Worm (Caenorhabditis elegans) whole organism, L2 larva: Measurements from ENCODE around the gene pgl-2.

Experiments
- C34F6.9 ChIP-seq: fragments of 150-350 bp; optimal IDR thresholded peaks from 2 replicates; lab custom pipeline; 2014; ENCODE audit warnings: missing biosample characterization, missing genetic modification characterization
- F13H6.1 ChIP-seq: sonication (generic microtip); optimal IDR thresholded peaks from 2 replicates; lab custom pipeline; 2016; ENCODE audit warnings: missing genetic modification characterization, missing compliant biosample characterization
- R02D3.7 ChIP-seq: fragments of 150-350 bp; optimal IDR thresholded peaks from 2 replicates; lab custom pipeline; 2014; ENCODE audit warnings: missing biosample characterization, missing genetic modification characterization
- Y55F3AM.14 ChIP-seq: fragments of 200-800 bp; sonication (Bioruptor generic); optimal IDR thresholded peaks from 2 replicates; lab custom pipeline; 2018; ENCODE audit warnings: mild to moderate bottlenecking, missing genetic modification characterization, missing compliant biosample characterization
- ZK546.5 ChIP-seq: sonication (generic microtip); optimal IDR thresholded peaks from 2 replicates; lab custom pipeline; 2017; ENCODE audit warnings: missing biosample characterization, missing genetic modification characterization
- alr-1 ChIP-seq: fragments of 150-350 bp; optimal IDR thresholded peaks from 2 replicates; lab custom pipeline; 2014; ENCODE audit warnings: missing biosample characterization, missing genetic modification characterization
- aly-2 ChIP-seq: fragments of 150-350 bp; optimal IDR thresholded peaks from 2 replicates; lab custom pipeline; 2014; ENCODE audit warnings: missing biosample characterization, missing genetic modification characterization
- ama-1 ChIP-seq: fragments of 150-350 bp; optimal IDR thresholded peaks from 2 replicates; lab custom pipeline; 2018; ENCODE audit warnings: inconsistent platforms
- blmp-1 ChIP-seq: sonication (generic microtip); optimal IDR thresholded peaks from 2 replicates; lab custom pipeline; 2017; ENCODE audit warnings: missing genetic modification characterization, mild to moderate bottlenecking, missing compliant biosample characterization, antibody characterized with exemption, moderate library complexity; ENCODE audit not compliant: insufficient read depth
- ceh-16 ChIP-seq: fragments of 150-350 bp; optimal IDR thresholded peaks from 2 replicates; lab custom pipeline; 2014; ENCODE audit warnings: missing biosample characterization, missing genetic modification characterization
- ceh-82 ChIP-seq: fragments of 150-350 bp; optimal IDR thresholded peaks from 2 replicates; lab custom pipeline; 2014; ENCODE audit warnings: missing biosample characterization, missing genetic modification characterization
- crh-2 ChIP-seq: sonication (generic microtip); optimal IDR thresholded peaks from 2 replicates; lab custom pipeline; 2017; ENCODE audit warnings: missing biosample characterization, missing genetic modification characterization
- dmd-4 ChIP-seq: sonication (generic microtip); optimal IDR thresholded peaks from 2 replicates; lab custom pipeline; 2017; ENCODE audit warnings: missing biosample characterization, missing genetic modification characterization
- egl-27 ChIP-seq: sonication (generic microtip); optimal IDR thresholded peaks from 3 replicates; lab custom pipeline; 2017; ENCODE audit warnings: missing biosample characterization, missing genetic modification reagents, missing genetic modification characterization
- elt-1 ChIP-seq: fragments of 150-350 bp; optimal IDR thresholded peaks from 2 replicates; lab custom pipeline; 2014; ENCODE audit warnings: missing biosample characterization, missing genetic modification characterization
- elt-3 ChIP-seq: sonication (generic microtip); optimal IDR thresholded peaks from 2 replicates; lab custom pipeline; 2017; ENCODE audit warnings: missing biosample characterization, missing genetic modification characterization
- fos-1 ChIP-seq: fragments of 150-350 bp; optimal IDR thresholded peaks from 2 replicates; lab custom pipeline; 2014; ENCODE audit warnings: missing biosample characterization, missing genetic modification characterization
- gmeb-1 ChIP-seq: fragments of 150-350 bp; optimal IDR thresholded peaks from 2 replicates; lab custom pipeline; 2014; ENCODE audit warnings: missing biosample characterization, missing genetic modification characterization
- lin-11 ChIP-seq: fragments of 150-350 bp; sonication (generic microtip); optimal IDR thresholded peaks from 2 replicates; lab custom pipeline; 2014; ENCODE audit warnings: missing biosample characterization, missing genetic modification characterization, inconsistent platforms, mixed read lengths
- lin-13 ChIP-seq: fragments of 150-350 bp; optimal IDR thresholded peaks from 2 replicates; lab custom pipeline; 2014; ENCODE audit warnings: missing biosample characterization, missing genetic modification reagents, missing genetic modification characterization
- lin-39 ChIP-seq: fragments of 150-350 bp; optimal IDR thresholded peaks from 2 replicates; lab custom pipeline; 2014; ENCODE audit warnings: missing biosample characterization, missing genetic modification reagents, missing genetic modification characterization
- lsy-2 ChIP-seq, 2 experiments: fragments of 150-350 bp in 1 of 2; sonication (generic microtip) in 1 of 2; optimal IDR thresholded peaks; 2 replicates each; lab custom pipeline; 2014 to 2017; ENCODE audit warnings: missing biosample characterization in 2 of 2, missing genetic modification characterization in 2 of 2
- mab-5 ChIP-seq: fragments of 150-350 bp; optimal IDR thresholded peaks from 2 replicates; lab custom pipeline; 2014; ENCODE audit warnings: missing biosample characterization, missing genetic modification characterization
- mbf-1 ChIP-seq: sonication (generic microtip); optimal IDR thresholded peaks from 2 replicates; lab custom pipeline; 2017; ENCODE audit warnings: missing biosample characterization, missing genetic modification characterization
- mdl-1 ChIP-seq, 2 experiments: fragments of 150-350 bp in 1 of 2; sonication (generic microtip) in 1 of 2; optimal IDR thresholded peaks; 2 replicates each; lab custom pipeline; 2017; ENCODE audit warnings: missing biosample characterization in 2 of 2, missing genetic modification characterization in 2 of 2
- nhr-10 ChIP-seq: sonication (generic microtip); optimal IDR thresholded peaks from 2 replicates; lab custom pipeline; 2017; ENCODE audit warnings: missing biosample characterization, missing genetic modification characterization
- nhr-11 ChIP-seq: fragments of 150-350 bp; optimal IDR thresholded peaks from 2 replicates; lab custom pipeline; 2014; ENCODE audit warnings: missing biosample characterization, missing genetic modification characterization
- nhr-12 ChIP-seq: fragments of 150-350 bp; optimal IDR thresholded peaks from 2 replicates; lab custom pipeline; 2014; ENCODE audit warnings: missing biosample characterization, missing genetic modification characterization
- nhr-129 ChIP-seq: fragments of 150-350 bp; optimal IDR thresholded peaks from 2 replicates; lab custom pipeline; 2014; ENCODE audit warnings: missing biosample characterization, missing genetic modification characterization
- nhr-21 ChIP-seq: fragments of 150-350 bp; optimal IDR thresholded peaks from 2 replicates; lab custom pipeline; 2014; ENCODE audit warnings: missing biosample characterization, missing genetic modification characterization
- nhr-23 ChIP-seq: fragments of 150-350 bp; optimal IDR thresholded peaks from 2 replicates; lab custom pipeline; 2014; ENCODE audit warnings: missing biosample characterization, missing genetic modification reagents, missing genetic modification characterization
- nhr-237 ChIP-seq: fragments of 150-350 bp; optimal IDR thresholded peaks from 2 replicates; lab custom pipeline; 2014; ENCODE audit warnings: missing biosample characterization, missing genetic modification characterization
- nhr-25 ChIP-seq: fragments of 150-350 bp; sonication (generic microtip); optimal IDR thresholded peaks from 3 replicates; lab custom pipeline; 2014; ENCODE audit warnings: missing biosample characterization, missing genetic modification characterization
- nhr-6 ChIP-seq: fragments of 150-350 bp; optimal IDR thresholded peaks from 2 replicates; lab custom pipeline; 2014; ENCODE audit warnings: missing biosample characterization, missing genetic modification characterization
- nhr-77 ChIP-seq: fragments of 150-350 bp; optimal IDR thresholded peaks from 2 replicates; lab custom pipeline; 2014; ENCODE audit warnings: missing biosample characterization, missing genetic modification characterization
- peb-1 ChIP-seq: fragments of 150-350 bp; optimal IDR thresholded peaks from 2 replicates; lab custom pipeline; 2014; ENCODE audit warnings: missing biosample characterization, missing genetic modification characterization
- sem-4 ChIP-seq: fragments of 150-350 bp; optimal IDR thresholded peaks from 2 replicates; lab custom pipeline; 2014; ENCODE audit warnings: missing biosample characterization, missing genetic modification reagents, missing genetic modification characterization
- skn-1 ChIP-seq: sonication (generic microtip); optimal IDR thresholded peaks from 2 replicates; lab custom pipeline; 2017; ENCODE audit warnings: missing biosample characterization, missing genetic modification characterization
- sma-3 ChIP-seq: sonication (generic microtip); optimal IDR thresholded peaks from 2 replicates; lab custom pipeline; 2016; ENCODE audit warnings: missing genetic modification reagents, missing genetic modification characterization, missing compliant biosample characterization
- sma-9 ChIP-seq, 2 experiments: fragments of 150-350 bp in 1 of 2; sonication (generic microtip) in 1 of 2; optimal IDR thresholded peaks; 2 replicates each; lab custom pipeline; 2014 to 2016; ENCODE audit warnings: missing genetic modification characterization in 2 of 2, mild to moderate bottlenecking in 1 of 2, missing biosample characterization in 1 of 2, missing compliant biosample characterization in 1 of 2, missing genetic modification reagents in 1 of 2, moderate library complexity in 1 of 2
- snpc-4 ChIP-seq: fragments of 150-350 bp; optimal IDR thresholded peaks from 2 replicates; lab custom pipeline; 2014; ENCODE audit warnings: missing biosample characterization, missing genetic modification characterization
- unc-39 ChIP-seq: fragments of 150-350 bp; optimal IDR thresholded peaks from 2 replicates; lab custom pipeline; 2014; ENCODE audit warnings: missing biosample characterization, missing genetic modification characterization
- unc-55 ChIP-seq: fragments of 150-350 bp; sonication (generic microtip); optimal IDR thresholded peaks from 3 replicates; lab custom pipeline; 2014; ENCODE audit warnings: missing biosample characterization, missing genetic modification reagents, missing genetic modification characterization
- unc-62 ChIP-seq: fragments of 150-350 bp; optimal IDR thresholded peaks from 2 replicates; lab custom pipeline; 2014; ENCODE audit warnings: missing biosample characterization, missing genetic modification reagents, missing genetic modification characterization
- zag-1 ChIP-seq: fragments of 150-350 bp; optimal IDR thresholded peaks from 2 replicates; lab custom pipeline; 2014; ENCODE audit warnings: missing biosample characterization, missing genetic modification characterization
- ztf-1 ChIP-seq: fragments of 200-800 bp; sonication (Bioruptor generic); conservative IDR thresholded peaks from 2 replicates; pipeline ENCODE4 v1.3.6; 2022; ENCODE audit warnings: missing genetic modification characterization, missing compliant biosample characterization
- ztf-11 ChIP-seq: sonication (generic microtip); optimal IDR thresholded peaks from 2 replicates; lab custom pipeline; 2017; ENCODE audit warnings: missing biosample characterization, missing genetic modification characterization
- ztf-4 ChIP-seq: fragments of 150-350 bp; optimal IDR thresholded peaks from 2 replicates; lab custom pipeline; 2014; ENCODE audit warnings: missing biosample characterization, missing genetic modification characterization

The pgl-2 gene

ce11 chrIII:8689655-8690054 lies 14.4 kb upstream of the pgl-2 start, which contains the start of gene B0303.4:
TSS of gene B0303.4 (plus strand) at chrIII:8689850.
- TF ChIP-seq nhr-6 (tag; lab: Kevin White, UChicago) (no peak), nhr-10 (tag; lab: Kevin White, UChicago) (peak; percentile 2), lin-13 (GFP tag; lab: Kevin White, UChicago) (peak; percentile 54), lin-39 (no peak), mbf-1 (tag; lab: Kevin White, UChicago) (no peak), nhr-129 (tag; lab: Kevin White, UChicago) (peak; percentile 62), nhr-12 (tag; lab: Kevin White, UChicago) (no peak), ama-1 (lab: Kevin White, UChicago) (peak; percentile 7), lsy-2 (tag; optimal IDR thresholded peaks at IDR 0.05; lab: Kevin White, UChicago) (peak; percentile 3 to 79), gmeb-1 (tag; lab: Kevin White, UChicago) (peak; percentile 45), ztf-11 (tag; lab: Kevin White, UChicago) (no peak), nhr-25 (peak; percentile 62), nhr-21 (tag; lab: Kevin White, UChicago) (peak; percentile 2), unc-55 (peak; percentile 92), alr-1 (tag; lab: Kevin White, UChicago) (no peak), elt-1 (tag; lab: Kevin White, UChicago) (no peak), blmp-1 (tag; lab: Kevin White, UChicago) (no peak), unc-39 (tag; lab: Kevin White, UChicago) (no peak), nhr-77 (tag; lab: Kevin White, UChicago) (no peak), ceh-82 (tag; lab: Kevin White, UChicago) (no peak), skn-1 (tag; lab: Kevin White, UChicago) (no peak), snpc-4 (tag; lab: Kevin White, UChicago) (peak; percentile 4), F13H6.1 (tag; lab: Kevin White, UChicago) (peak; percentile 30), nhr-11 (tag; lab: Kevin White, UChicago) (no peak), lin-11 (tag; lab: Kevin White, UChicago) (peak; percentile 26), ztf-4 (tag; lab: Kevin White, UChicago) (no peak), ztf-1 (GFP tag; lab: Robert Waterston, UW) (no peak), mab-5 (tag; lab: Kevin White, UChicago) (no peak), nhr-23 (tag; lab: Kevin White, UChicago) (no peak), R02D3.7 (tag; lab: Kevin White, UChicago) (no peak), aly-2 (tag; lab: Kevin White, UChicago) (no peak), elt-3 (tag; lab: Kevin White, UChicago) (no peak), sem-4 (peak; percentile 94), zag-1 (no peak), peb-1 (no peak), egl-27 (tag; lab: Kevin White, UChicago) (no peak), mdl-1 (tag; optimal IDR thresholded peaks at IDR 0.05; lab: Kevin White, UChicago) (peak in 1 of 2 experiments; percentile 8), ceh-16 (tag; lab: Kevin White, UChicago) (no peak), dmd-4 (tag; lab: Kevin White, UChicago) (no peak), fos-1 (tag; lab: Kevin White, UChicago) (peak; percentile 61), Y55F3AM.14 (GFP tag; lab: Kevin White, UChicago) (no peak), nhr-237 (tag; lab: Kevin White, UChicago) (no peak), C34F6.9 (tag; lab: Kevin White, UChicago) (peak; percentile 94), sma-3 (peak; percentile 15), unc-62 (GFP tag; lab: Kevin White, UChicago) (no peak), ZK546.5 (no peak), sma-9 (GFP tag; optimal IDR thresholded peaks at IDR 0.05; lab: Kevin White, UChicago) (peak; percentile 42), sma-9 (tag; optimal IDR thresholded peaks at IDR 0.05; lab: Kevin White, UChicago) (no peak), crh-2 (tag; lab: Kevin White, UChicago) (peak; percentile 81)
